Worm (Caenorhabditis elegans): ENCODE results near the gene semi-1.

DNA sequence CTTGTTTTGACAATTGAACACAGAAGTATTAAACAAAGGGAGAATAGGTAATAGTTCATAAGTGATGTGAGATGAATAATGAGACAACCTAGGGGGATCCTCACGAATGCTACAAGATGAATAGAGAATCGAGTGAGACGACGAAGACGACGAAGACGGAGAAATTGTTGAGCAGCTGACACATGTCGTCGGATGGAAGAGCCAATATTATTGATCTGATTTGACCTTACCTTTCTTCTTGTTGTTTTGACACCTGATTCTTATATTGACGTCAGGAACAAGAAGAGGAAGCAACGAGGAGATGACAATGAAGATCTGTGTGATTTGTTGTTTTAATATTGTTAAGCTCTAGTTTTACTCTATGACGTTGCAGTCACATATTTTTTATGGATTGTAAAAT, 41.5 kb downstream of the semi-1 start, which contains the start of gene T10G3.1:
- TF ChIP-seq ztf-11 (tag; optimal IDR thresholded peaks at IDR 0.05) (no peak), duxl-1 (tag; optimal IDR thresholded peaks at IDR 0.05; ENCODE audit: poor library complexity) (no peak), nhr-237 (tag; optimal IDR thresholded peaks at IDR 0.05) (no peak), nhr-76 (tag; optimal IDR thresholded peaks at IDR 0.05) (no peak)
